Worm (Caenorhabditis elegans) whole organism, L3 larva: Measurements from ENCODE around the gene C46F2.1.

Experiments
- jun-1 ChIP-seq: fragments of 150-350 bp; optimal IDR thresholded peaks from 2 replicates; lab custom pipeline; 2014; ENCODE audit warnings: missing biosample characterization, missing genetic modification reagents, missing genetic modification characterization
- unc-62 ChIP-seq: fragments of 150-350 bp; sonication (generic microtip); optimal IDR thresholded peaks from 4 replicates; lab custom pipeline; 2014; ENCODE audit warnings: missing biosample characterization, missing genetic modification reagents, missing genetic modification characterization
- zag-1 ChIP-seq: fragments of 150-350 bp; optimal IDR thresholded peaks from 2 replicates; lab custom pipeline; 2014; ENCODE audit warnings: missing biosample characterization, missing genetic modification characterization
- ztf-4 ChIP-seq: fragments of 150-350 bp; optimal IDR thresholded peaks from 2 replicates; lab custom pipeline; 2014; ENCODE audit warnings: missing biosample characterization, missing genetic modification characterization

DNA sequence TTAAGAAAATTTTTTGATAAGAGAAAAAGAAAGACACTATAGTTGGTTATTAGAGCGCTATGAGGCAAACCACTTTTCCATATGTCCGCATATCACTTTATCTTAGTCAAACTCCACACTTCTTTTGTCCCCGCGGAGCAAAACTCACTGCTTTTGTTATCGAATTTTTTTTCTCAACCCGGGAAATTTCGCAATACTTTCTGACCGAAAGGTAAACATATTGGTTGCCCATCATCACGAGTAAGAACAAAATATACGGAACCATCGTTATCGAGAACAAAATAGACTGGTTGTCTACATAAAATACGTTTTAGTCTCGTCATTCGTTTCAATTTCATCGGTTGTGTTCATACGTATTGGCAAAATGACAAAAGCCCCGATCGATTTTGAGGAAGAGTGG is 8.6 kb upstream of the C46F2.1 start, which contains the start of gene C18A11.1:
- TF ChIP-seq zag-1 (tag; lab: Kevin White, UChicago), result no peak
- TF ChIP-seq unc-62 (GFP tag; lab: Kevin White, UChicago), result no peak
- no peak for TF ChIP-seq ztf-4 (tag; lab: Kevin White, UChicago)
- TF ChIP-seq jun-1, result no peak
